Worm (Caenorhabditis elegans): ENCODE results near the gene C14A4.9.

C14A4.9 gene

DNA sequence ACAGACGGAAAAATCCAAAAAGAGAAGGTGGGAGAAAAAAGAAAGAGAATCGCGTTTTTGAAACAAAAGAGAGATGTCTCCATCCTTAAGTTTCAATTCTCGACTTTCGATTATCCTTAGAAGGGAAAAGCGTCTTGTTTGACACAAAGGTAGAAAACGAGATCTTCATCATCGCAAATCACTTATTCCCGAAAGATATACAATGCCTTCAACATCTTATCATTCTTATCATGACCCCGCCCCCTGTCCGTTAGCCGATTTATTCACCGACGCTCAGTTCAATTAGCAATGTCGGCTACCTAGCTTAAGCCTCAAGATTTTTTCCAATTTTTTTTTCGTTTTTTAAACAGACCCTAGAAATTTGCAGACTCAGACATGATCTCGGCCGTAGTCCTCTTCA, at the start of gene C14A4.9:
C14A4.9 (plus strand) TSS at position 368 of the 400 bp plus-strand sequence.
- TF ChIP-seq ceh-43 (GFP tag; optimal IDR thresholded peaks at IDR 0.05) (no peak), elt-3 (tag; optimal IDR thresholded peaks at IDR 0.05) (peak; percentile 79)

ce11 chrII:10550173-10550572, 49.0 kb upstream of the C14A4.9 start:
- TF ChIP-seq ces-1 (GFP tag; optimal IDR thresholded peaks at IDR 0.05) (peak; percentile 13), elt-1 (tag; optimal IDR thresholded peaks at IDR 0.05; ENCODE audit: borderline replicate concordance, insufficient read depth) (no peak), zip-8 (tag; optimal IDR thresholded peaks at IDR 0.05) (no peak), ceh-43 (GFP tag; optimal IDR thresholded peaks at IDR 0.05) (no peak), unc-39 (tag; optimal IDR thresholded peaks at IDR 0.05) (no peak)

DNA sequence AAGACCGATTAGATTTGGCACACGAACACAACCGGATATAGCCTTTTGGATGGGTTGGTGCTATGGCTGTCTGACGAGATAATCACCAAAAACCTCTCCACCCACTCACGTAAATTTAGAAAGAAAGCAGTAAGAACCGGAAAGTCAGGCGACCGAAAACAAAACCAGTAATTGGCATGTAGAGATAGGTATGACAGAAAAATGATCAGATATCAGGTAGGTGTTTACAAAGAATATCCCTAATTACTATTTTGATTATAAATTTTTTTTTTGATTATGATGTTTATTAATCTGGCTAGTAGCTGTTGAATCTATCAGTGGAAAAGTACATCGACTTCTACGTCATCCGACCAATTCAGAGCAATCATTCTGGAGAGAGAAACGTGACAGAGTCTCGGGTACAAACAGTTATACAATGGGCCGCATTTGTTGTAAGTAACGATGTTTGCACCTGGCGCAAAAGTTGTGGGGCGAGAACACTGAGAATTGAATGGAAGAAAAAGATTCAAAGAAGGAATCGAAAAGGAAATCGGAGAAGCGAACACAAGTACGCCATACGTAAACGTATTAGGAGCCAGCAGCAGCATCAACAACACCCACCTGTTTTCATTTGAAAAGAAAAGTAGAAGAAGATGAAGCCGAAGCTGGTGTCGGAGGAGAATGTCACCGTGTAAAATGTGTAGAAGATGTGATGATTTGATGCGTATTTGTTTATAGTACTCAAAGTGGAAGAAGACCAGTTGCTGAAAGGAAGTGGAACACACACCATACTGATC, 48.1 kb upstream of the C14A4.9 start:
- TF ChIP-seq ceh-39 (tag; optimal IDR thresholded peaks at IDR 0.05), result no peak
- no peak for TF ChIP-seq lin-32 (GFP tag; optimal IDR thresholded peaks at IDR 0.05)
- TF ChIP-seq nhr-12 (tag; optimal IDR thresholded peaks at IDR 0.05), result no peak
- TF ChIP-seq ham-2 (GFP tag; optimal IDR thresholded peaks at IDR 0.05), result no peak
- no peak for TF ChIP-seq mep-1 (tag; optimal IDR thresholded peaks at IDR 0.05)
- TF ChIP-seq nhr-2 (tag; optimal IDR thresholded peaks at IDR 0.05), result no peak
- no peak for TF ChIP-seq pha-4 (tag; optimal IDR thresholded peaks at IDR 0.05)
- TF ChIP-seq ces-1 (GFP tag; optimal IDR thresholded peaks at IDR 0.05), result no peak

DNA sequence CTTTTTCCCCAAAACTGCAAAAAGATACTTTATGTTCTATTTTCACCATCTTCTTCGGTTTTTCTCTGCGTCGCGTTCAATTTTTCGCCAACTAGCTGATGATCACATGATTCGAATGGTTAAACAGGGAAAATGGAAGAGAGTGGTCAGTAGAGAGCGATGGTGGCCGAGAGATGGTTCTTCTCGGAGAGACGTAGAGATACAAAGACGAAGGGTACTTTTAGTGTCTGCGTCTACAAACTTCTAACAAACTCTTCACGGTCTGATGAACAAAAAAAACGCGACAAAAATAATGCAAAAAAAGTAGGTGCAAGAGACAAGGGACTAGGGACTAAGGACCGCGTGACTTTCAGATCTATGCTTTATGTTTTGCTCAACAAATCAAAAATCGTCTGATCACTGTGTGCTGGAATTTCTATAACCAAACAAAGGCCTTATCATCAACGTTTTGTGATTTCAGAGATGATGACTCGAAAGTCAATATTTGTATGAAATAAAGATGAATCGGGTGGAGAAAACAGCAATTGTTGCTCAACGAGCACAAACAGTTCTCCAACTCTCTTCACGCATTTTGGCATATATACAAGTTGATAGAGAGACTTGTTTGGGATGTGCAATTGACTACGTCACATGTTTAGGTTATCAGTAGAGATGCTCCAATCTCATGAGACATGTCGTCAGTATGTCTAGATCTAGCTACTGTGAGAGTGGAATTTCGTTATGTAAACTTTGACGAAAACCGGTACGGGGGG, 47.0 kb upstream of the C14A4.9 start:
- TF ChIP-seq hlh-1 (tag; optimal IDR thresholded peaks at IDR 0.05) (peak; percentile 49), zip-8 (tag; optimal IDR thresholded peaks at IDR 0.05) (no peak), flh-1 (GFP tag; optimal IDR thresholded peaks at IDR 0.05) (no peak), unc-120 (tag; optimal IDR thresholded peaks at IDR 0.05; ENCODE audit: poor library complexity, severe bottlenecking) (peak; percentile 71), cnd-1 (tag; optimal IDR thresholded peaks at IDR 0.05) (no peak), M03D4.4 (tag; optimal IDR thresholded peaks at IDR 0.05) (no peak), mls-2 (tag; optimal IDR thresholded peaks at IDR 0.05) (peak; percentile 9), nhr-237 (tag; optimal IDR thresholded peaks at IDR 0.05) (peak; percentile 73), nhr-12 (tag; optimal IDR thresholded peaks at IDR 0.05) (no peak), ces-1 (GFP tag; optimal IDR thresholded peaks at IDR 0.05) (peak; percentile 75), pha-4 (tag; optimal IDR thresholded peaks at IDR 0.05) (peak; percentile 23), ceh-83 (GFP tag; optimal IDR thresholded peaks at IDR 0.05) (no peak), nhr-76 (tag; optimal IDR thresholded peaks at IDR 0.05) (no peak), tbx-8 (GFP tag; optimal IDR thresholded peaks at IDR 0.05) (no peak), lin-13 (tag; optimal IDR thresholded peaks at IDR 0.05) (no peak), elt-3 (tag; optimal IDR thresholded peaks at IDR 0.05) (no peak), snpc-4 (tag; optimal IDR thresholded peaks at IDR 0.05) (no peak), mab-5 (tag; optimal IDR thresholded peaks at IDR 0.05) (no peak), ham-2 (GFP tag; optimal IDR thresholded peaks at IDR 0.05) (peak; percentile 41), unc-39 (tag; optimal IDR thresholded peaks at IDR 0.05) (no peak), bed-3 (GFP tag; optimal IDR thresholded peaks at IDR 0.05) (no peak), sem-2 (GFP tag; optimal IDR thresholded peaks at IDR 0.05) (no peak), elt-1 (tag; optimal IDR thresholded peaks at IDR 0.05; ENCODE audit: borderline replicate concordance, insufficient read depth) (peak; percentile 44), mep-1 (tag; optimal IDR thresholded peaks at IDR 0.05) (peak; percentile 59), blmp-1 (tag; optimal IDR thresholded peaks at IDR 0.05) (peak; percentile 34), nhr-2 (tag; optimal IDR thresholded peaks at IDR 0.05) (peak; percentile 34), lin-32 (GFP tag; optimal IDR thresholded peaks at IDR 0.05) (no peak), drap-1 (GFP tag; optimal IDR thresholded peaks at IDR 0.05) (no peak), ceh-39 (tag; optimal IDR thresholded peaks at IDR 0.05) (no peak), lsy-2 (tag; optimal IDR thresholded peaks at IDR 0.05) (peak; percentile 21), nhr-28 (tag; optimal IDR thresholded peaks at IDR 0.05) (no peak), ztf-11 (tag; optimal IDR thresholded peaks at IDR 0.05) (no peak), unc-62 (GFP tag; optimal IDR thresholded peaks at IDR 0.05) (peak; percentile 32), sptf-1 (tag; optimal IDR thresholded peaks at IDR 0.05) (no peak), ceh-43 (GFP tag; optimal IDR thresholded peaks at IDR 0.05) (no peak)
